Fruit fly (Drosophila melanogaster) whole organism, prepupa: Measurements from ENCODE around the gene Gr28b.

ENCODE experiments used
- CG1621 ChIP-seq: fragments of 200-800 bp; sonication (Bioruptor generic); optimal IDR thresholded peaks from 3 replicates; lab custom pipeline; 2018; ENCODE audit warnings: missing biosample characterization, mild to moderate bottlenecking, missing genetic modification characterization
- Gug ChIP-seq: fragments of 200-800 bp; sonication (Bioruptor generic); IDR thresholded peaks from 2 replicates; pipeline ENCODE4 v1.3.6; 2022; ENCODE audit warnings: missing biosample characterization, missing genetic modification characterization
- Lpt ChIP-seq: fragments of 200-800 bp; sonication (Bioruptor generic); optimal IDR thresholded peaks from 3 replicates; lab custom pipeline; 2016; ENCODE audit warnings: missing biosample characterization, missing genetic modification characterization
- Smox ChIP-seq: fragments of 200-800 bp; sonication (Bioruptor generic); optimal IDR thresholded peaks from 3 replicates; lab custom pipeline; 2016; ENCODE audit warnings: missing biosample characterization, missing genetic modification characterization
- Sox14 ChIP-seq: fragments of 200-800 bp; sonication (Bioruptor generic); optimal IDR thresholded peaks from 3 replicates; lab custom pipeline; 2016; ENCODE audit warnings: missing biosample characterization, missing genetic modification characterization

dm6 chr2L:7442106-7442505 lies 19.9 kb downstream of the Gr28b start:
- TF ChIP-seq Sox14 (no peak), Lpt (GFP tag; lab: Kevin White, UChicago) (no peak), Smox (GFP tag; lab: Kevin White, UChicago) (no peak), CG1621 (no peak), Gug (no peak)
